Fruit fly (Drosophila melanogaster): ENCODE data around the gene CG2993.

CG2993 gene

DNA sequence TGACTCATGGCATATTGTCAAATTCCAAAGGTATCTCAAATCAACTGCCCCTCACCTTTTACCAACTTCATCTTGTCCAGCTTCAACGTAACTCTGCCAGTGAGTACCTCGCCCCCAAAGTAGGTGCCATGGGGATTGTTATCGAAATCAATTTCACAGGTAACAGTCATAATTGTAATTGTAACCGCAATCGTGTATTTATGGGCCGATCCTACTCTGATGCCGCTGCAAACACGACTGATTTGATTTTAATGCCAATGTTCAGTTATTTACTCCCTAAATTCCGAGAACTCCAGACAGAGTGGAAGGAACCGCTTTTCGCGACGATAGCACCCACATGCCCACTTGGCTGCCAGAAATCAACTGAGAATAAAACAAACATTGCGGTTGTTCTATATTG, 24.0 kb downstream of the CG2993 start, which contains the start of gene CG18745:
CG18745 (minus strand) TSS at position 336 of the 400 bp plus-strand sequence.
- TF ChIP-seq Jra (GFP tag; optimal IDR thresholded peaks at IDR 0.05) (peak; percentile 11), tai (GFP tag; optimal IDR thresholded peaks at IDR 0.05) (no peak), Rel (GFP tag; optimal IDR thresholded peaks at IDR 0.05) (no peak), Rel (tag; optimal IDR thresholded peaks at IDR 0.05) (peak; percentile 40), Sp1 (GFP tag; optimal IDR thresholded peaks at IDR 0.05) (no peak), rgr (GFP tag; optimal IDR thresholded peaks at IDR 0.05) (peak; percentile 15)

DNA sequence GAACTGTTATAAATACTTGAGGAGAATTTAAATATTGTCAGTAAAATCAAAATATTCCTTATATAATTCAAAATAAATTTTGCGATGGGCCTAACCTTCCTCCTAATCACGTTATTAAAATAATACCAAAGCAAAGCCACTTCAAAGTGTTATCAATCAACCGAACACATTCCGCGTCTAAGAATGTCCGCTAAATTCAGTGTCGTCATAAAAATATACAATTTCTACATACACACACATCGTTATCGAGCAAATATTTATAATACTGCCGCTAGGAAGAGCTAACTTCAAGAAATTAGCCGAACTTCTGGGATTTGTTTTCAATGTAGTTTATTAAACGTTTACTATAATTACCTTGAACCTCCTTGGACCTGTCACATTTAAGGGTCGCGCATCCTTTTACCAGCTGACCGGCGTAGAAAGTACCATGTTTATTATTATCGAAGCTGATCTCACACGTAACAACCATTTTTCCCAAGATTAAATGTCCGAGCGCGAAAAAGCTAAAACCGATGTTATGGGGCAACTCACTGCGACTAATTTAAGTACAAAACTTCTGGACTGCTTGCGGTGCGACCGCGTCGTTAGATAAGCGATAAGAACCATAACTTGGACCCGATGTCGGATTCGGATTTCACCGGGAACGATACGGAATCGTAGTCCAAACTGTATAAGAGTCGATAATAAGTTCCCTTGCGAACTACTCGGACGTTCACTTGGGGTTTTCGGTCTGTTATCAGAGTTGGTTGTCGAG, 26.7 kb downstream of the CG2993 start, which contains the start of gene CG18747:
CG18747 (minus strand) TSS at position 514 of the 754 bp plus-strand sequence.
- TF ChIP-seq Rel (GFP tag; optimal IDR thresholded peaks at IDR 0.05) (no peak), Rel (tag; optimal IDR thresholded peaks at IDR 0.05) (peak; percentile 35), GATAd (GFP tag; optimal IDR thresholded peaks at IDR 0.05) (no peak)

- no peak for TF ChIP-seq Dif (GFP tag; optimal IDR thresholded peaks at IDR 0.05; ENCODE audit: partially characterized antibody)
- TF ChIP-seq dmrt93B (GFP tag; optimal IDR thresholded peaks at IDR 0.05) = no peak
- peak; percentile 57 for TF ChIP-seq Myc (optimal IDR thresholded peaks at IDR 0.05)
Measured at dm6 chr3R:7779620-7780019, 30.2 kb downstream of the CG2993 start.

dm6 chr3R:7771656-7772055, 38.2 kb downstream of the CG2993 start, which contains the start of gene CG11286:
Gene CG11286, minus strand, starts transcription at chr3R:7771756.
- TF ChIP-seq fru (GFP tag; optimal IDR thresholded peaks at IDR 0.05) (no peak), Rel (GFP tag; optimal IDR thresholded peaks at IDR 0.05) (no peak), Rel (tag; optimal IDR thresholded peaks at IDR 0.05) (no peak), dsf (GFP tag; optimal IDR thresholded peaks at IDR 0.05; ENCODE audit: borderline replicate concordance) (no peak), jim (GFP tag; optimal IDR thresholded peaks at IDR 0.05) (no peak), h (GFP tag; optimal IDR thresholded peaks at IDR 0.05) (no peak), tai (GFP tag; optimal IDR thresholded peaks at IDR 0.05) (no peak), Abd-B (GFP tag; optimal IDR thresholded peaks at IDR 0.05) (no peak), Vsx2 (GFP tag; optimal IDR thresholded peaks at IDR 0.05; ENCODE audit: partially characterized antibody) (no peak), usp (GFP tag; optimal IDR thresholded peaks at IDR 0.05) (no peak), Dif (GFP tag; optimal IDR thresholded peaks at IDR 0.05; ENCODE audit: partially characterized antibody) (no peak), CrebA (GFP tag; optimal IDR thresholded peaks at IDR 0.05; ENCODE audit: borderline replicate concordance) (no peak), OdsH (GFP tag; optimal IDR thresholded peaks at IDR 0.05) (no peak), Hr78 (GFP tag; optimal IDR thresholded peaks at IDR 0.05) (no peak), ey (GFP tag; optimal IDR thresholded peaks at IDR 0.05) (no peak), GATAd (GFP tag; optimal IDR thresholded peaks at IDR 0.05) (no peak), psq (GFP tag; optimal IDR thresholded peaks at IDR 0.05) (no peak), sage (GFP tag; optimal IDR thresholded peaks at IDR 0.05) (no peak), CG32264 (GFP tag; optimal IDR thresholded peaks at IDR 0.05) (no peak)

- TF ChIP-seq Rel (GFP tag; optimal IDR thresholded peaks at IDR 0.05) (no peak), Rel (tag; optimal IDR thresholded peaks at IDR 0.05) (peak; percentile 55), foxo (GFP tag; optimal IDR thresholded peaks at IDR 0.05) (no peak), tai (GFP tag; optimal IDR thresholded peaks at IDR 0.05) (no peak)
Measured at dm6 chr3R:7760970-7761558, 48.8 kb downstream of the CG2993 start.

DNA sequence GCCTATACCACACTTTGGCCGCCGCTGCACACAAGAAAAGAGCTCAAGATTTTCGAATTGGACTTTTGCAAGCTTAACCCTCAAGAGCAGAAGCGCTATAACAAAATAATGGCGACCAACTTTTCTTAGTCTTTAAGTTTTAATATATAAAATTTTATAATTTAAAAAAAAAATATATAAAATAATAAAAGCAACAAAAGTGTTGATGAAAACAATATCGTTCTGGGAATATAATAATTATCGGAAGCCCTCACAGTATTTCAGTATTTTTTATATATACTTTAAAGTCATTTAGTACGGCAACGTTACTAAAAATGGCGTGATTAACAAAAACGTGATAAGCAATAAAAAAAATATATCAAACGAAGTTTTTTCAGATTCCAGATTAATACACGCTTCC, 50.3 kb downstream of the CG2993 start, which contains the start of gene Sp7:
Sp7 (plus strand) TSS at position 301 of the 400 bp plus-strand sequence.
- TF ChIP-seq Dfd (GFP tag; optimal IDR thresholded peaks at IDR 0.05) (no peak), CG32264 (GFP tag; optimal IDR thresholded peaks at IDR 0.05) (no peak), Mio (GFP tag; optimal IDR thresholded peaks at IDR 0.05) (no peak), br (GFP tag; optimal IDR thresholded peaks at IDR 0.05) (no peak), Rel (GFP tag; optimal IDR thresholded peaks at IDR 0.05) (no peak), Rel (tag; optimal IDR thresholded peaks at IDR 0.05) (no peak), N (GFP tag; optimal IDR thresholded peaks at IDR 0.05) (no peak), CrebA (GFP tag; optimal IDR thresholded peaks at IDR 0.05; ENCODE audit: borderline replicate concordance) (no peak), ey (GFP tag; optimal IDR thresholded peaks at IDR 0.05) (no peak), dl (GFP tag; optimal IDR thresholded peaks at IDR 0.05; ENCODE audit: insufficient read depth in 1 of 2, partially characterized antibody in 2 of 2) (no peak), dsf (GFP tag; optimal IDR thresholded peaks at IDR 0.05; ENCODE audit: borderline replicate concordance) (no peak), Abd-B (GFP tag; optimal IDR thresholded peaks at IDR 0.05) (no peak)

All from whole organism, wandering third instar larva.